Worm (Caenorhabditis elegans) whole organism, midembryonic: ENCODE data around the gene rps-8.

Experiments
- T22C8.4 ChIP-seq: fragments of 200-800 bp; sonication (Bioruptor generic); IDR thresholded peaks from 2 replicates; pipeline ENCODE4 v1.3.6; 2022; ENCODE audit warnings: missing genetic modification characterization, missing compliant biosample characterization
- cog-1 ChIP-seq: sonication (generic microtip); optimal IDR thresholded peaks from 2 replicates; lab custom pipeline; 2016; ENCODE audit warnings: missing genetic modification characterization, missing compliant biosample characterization
- med-1 ChIP-seq: sonication (generic microtip); optimal IDR thresholded peaks from 2 replicates; lab custom pipeline; 2017; ENCODE audit warnings: missing genetic modification characterization, mild to moderate bottlenecking, missing compliant biosample characterization, antibody characterized with exemption, missing genetic modification reagents; ENCODE audit not compliant: insufficient read depth
- ref-1 ChIP-seq: fragments of 200-800 bp; sonication (Bioruptor generic); conservative IDR thresholded peaks from 2 replicates; pipeline ENCODE4 v1.3.6; 2022; ENCODE audit warnings: missing genetic modification reagents, missing genetic modification characterization, missing compliant biosample characterization
- tab-1 ChIP-seq: fragments of 200-800 bp; sonication (Bioruptor generic); IDR thresholded peaks from 2 replicates; pipeline ENCODE4 v1.3.6; 2022; ENCODE audit warnings: missing genetic modification characterization, missing compliant biosample characterization
- ztf-23 ChIP-seq: fragments of 200-800 bp; sonication (Bioruptor generic); IDR thresholded peaks from 2 replicates; pipeline ENCODE4 v1.3.6; 2022; ENCODE audit warnings: missing genetic modification reagents, missing genetic modification characterization, missing compliant biosample characterization
- ztf-29 ChIP-seq: fragments of 200-800 bp; sonication (Bioruptor generic); IDR thresholded peaks from 2 replicates; pipeline ENCODE4 v1.3.6; 2022; ENCODE audit warnings: missing genetic modification reagents, missing genetic modification characterization, missing compliant biosample characterization

- TF ChIP-seq cog-1 (tag; lab: Kevin White, UChicago) (no peak), ztf-29 (GFP tag; lab: Robert Waterston, UW) (no peak), T22C8.4 (GFP tag; lab: Robert Waterston, UW) (no peak), tab-1 (GFP tag; lab: Robert Waterston, UW) (no peak), ztf-23 (GFP tag; lab: Robert Waterston, UW) (no peak), ref-1 (GFP tag; lab: Robert Waterston, UW) (no peak), med-1 (GFP tag; lab: Kevin White, UChicago) (no peak)
Observed at ce11 chrIV:7339095-7339494, 25.4 kb upstream of the rps-8 start.
